Fruit fly (Drosophila melanogaster): Measurements from ENCODE around the gene to.

to gene

DNA sequence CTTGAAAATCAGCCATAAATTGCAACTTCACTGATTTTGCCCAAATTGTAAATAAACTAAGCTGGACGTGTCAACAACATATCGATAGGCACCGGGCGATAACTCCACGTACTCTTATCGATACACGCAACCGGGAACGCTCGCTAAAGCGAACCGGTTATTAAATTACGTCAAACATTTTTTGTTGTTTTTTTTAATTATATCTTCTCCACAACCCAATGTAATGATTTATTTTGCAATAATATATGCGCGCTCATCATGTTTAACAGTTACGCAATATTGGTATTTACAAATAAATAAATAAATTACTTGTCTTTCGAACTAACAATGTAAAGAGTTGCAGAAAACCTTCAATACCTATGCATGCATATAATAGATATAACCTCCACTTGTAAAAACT lies 24.9 kb upstream of the to start, which contains the start of gene Saysd1 (continued):
- TF ChIP-seq Hr3 (GFP tag; optimal IDR thresholded peaks at IDR 0.05) = no peak
- no peak for TF ChIP-seq HmgD (GFP tag; optimal IDR thresholded peaks at IDR 0.05)
- TF ChIP-seq ara (GFP tag; IDR thresholded peaks at IDR 0.05) = 0 out of 2 replicates have a peak, but pooled peaks have one; percentile 29
- 0 out of 3 replicates have a peak, but pooled peaks have one; percentile 34 for TF ChIP-seq CG11695 (GFP tag; IDR thresholded peaks at IDR 0.05)
- peak; percentile 47; the same call in 1 of the 2 replicates for TF ChIP-seq NFAT (GFP tag; IDR thresholded peaks at IDR 0.05)
- no peak for TF ChIP-seq Chrac-16 (GFP tag; optimal IDR thresholded peaks at IDR 0.05)
- peak; percentile 83 for TF ChIP-seq unc-4 (GFP tag; IDR thresholded peaks at IDR 0.05; ENCODE audit: partially characterized antibody)
- TF ChIP-seq Pdp1 (GFP tag; optimal IDR thresholded peaks at IDR 0.05) = peak in 1 of 2 experiments; percentile 88
- TF ChIP-seq Med (GFP tag) = peak; percentile 84
- peak; percentile 15 for TF ChIP-seq repo (GFP tag; optimal IDR thresholded peaks at IDR 0.05)
- TF ChIP-seq sisA (GFP tag; IDR thresholded peaks at IDR 0.05) = no peak
- peak; percentile 66 for TF ChIP-seq Ptx1 (GFP tag; IDR thresholded peaks at IDR 0.05)
- TF ChIP-seq CG33557 (GFP tag; optimal IDR thresholded peaks at IDR 0.05) = peak; percentile 11
- TF ChIP-seq CG10147 (GFP tag; optimal IDR thresholded peaks at IDR 0.05) = peak; percentile 13
- peak; percentile 43 for TF ChIP-seq pzg (GFP tag; optimal IDR thresholded peaks at IDR 0.05)
- TF ChIP-seq CG16815 (GFP tag; optimal IDR thresholded peaks at IDR 0.05) = no peak
- TF ChIP-seq CG1603 (tag; optimal IDR thresholded peaks at IDR 0.05) = peak; percentile 37
- TF ChIP-seq al (GFP tag; IDR thresholded peaks at IDR 0.05) = no peak
- peak; percentile 37 for TF ChIP-seq CG9727 (GFP tag; optimal IDR thresholded peaks at IDR 0.05)
- TF ChIP-seq CG1233 (GFP tag; optimal IDR thresholded peaks at IDR 0.05) = peak; percentile 13
- peak; percentile 91 for TF ChIP-seq CG34224 (GFP tag; IDR thresholded peaks at IDR 0.05; ENCODE audit: partially characterized antibody)
- TF ChIP-seq Dref (GFP tag; IDR thresholded peaks at IDR 0.05) = peak; percentile 92
- peak; percentile 48; the same call in 1 of the 2 replicates for TF ChIP-seq Ada2b (GFP tag; IDR thresholded peaks at IDR 0.05)
- peak; percentile 62 for TF ChIP-seq wek (GFP tag; optimal IDR thresholded peaks at IDR 0.05)
- TF ChIP-seq CG14860 (GFP tag; IDR thresholded peaks at IDR 0.05; ENCODE audit: partially characterized antibody) = peak; percentile 80
- TF ChIP-seq MBD-R2 (GFP tag; IDR thresholded peaks at IDR 0.05) = peak; percentile 85
- 0 out of 3 replicates have a peak, but pooled peaks have one; percentile 17 for TF ChIP-seq ci (GFP tag; IDR thresholded peaks at IDR 0.05)
- peak; percentile 17 for TF ChIP-seq trem (tag; optimal IDR thresholded peaks at IDR 0.05)
- TF ChIP-seq stwl (tag; optimal IDR thresholded peaks at IDR 0.05) = peak; percentile 83
- TF ChIP-seq CG7987 (GFP tag; optimal IDR thresholded peaks at IDR 0.05) = peak; percentile 11
- peak; percentile 12 for TF ChIP-seq nerfin-1 (tag; optimal IDR thresholded peaks at IDR 0.05)
- peak; percentile 44 for TF ChIP-seq CG7839 (tag; optimal IDR thresholded peaks at IDR 0.05)
- peak; percentile 78 for TF ChIP-seq hbn (GFP tag; IDR thresholded peaks at IDR 0.05; ENCODE audit: partially characterized antibody)
- no peak for TF ChIP-seq CG8359 (GFP tag; optimal IDR thresholded peaks at IDR 0.05; ENCODE audit: borderline replicate concordance)
- TF ChIP-seq mam (GFP tag; optimal IDR thresholded peaks at IDR 0.05) = peak; percentile 48
- no peak for TF ChIP-seq Mad (GFP tag; optimal IDR thresholded peaks at IDR 0.05)
- peak; percentile 70 for TF ChIP-seq CG2129 (GFP tag; IDR thresholded peaks at IDR 0.05; ENCODE audit: partially characterized antibody)
- no peak for TF ChIP-seq insv (GFP tag; optimal IDR thresholded peaks at IDR 0.05)
- peak; percentile 21; the same call in 2 of the 3 replicates for TF ChIP-seq tgo (GFP tag; IDR thresholded peaks at IDR 0.05)
- TF ChIP-seq CG18476 (GFP tag; optimal IDR thresholded peaks at IDR 0.05) = peak; percentile 11
- no peak for TF ChIP-seq pan (optimal IDR thresholded peaks at IDR 0.05)
- peak in 1 of 2 experiments; percentile 53 for TF ChIP-seq pan (GFP tag; optimal IDR thresholded peaks at IDR 0.05 in 1 of 2, IDR thresholded peaks at IDR 0.05 in 1 of 2)
- no peak for TF ChIP-seq esg (GFP tag; conservative IDR thresholded peaks at IDR 0.05)
- peak; percentile 84 for TF ChIP-seq zen2 (GFP tag; IDR thresholded peaks at IDR 0.05; ENCODE audit: partially characterized antibody)
- no peak for TF ChIP-seq CG2889 (GFP tag; IDR thresholded peaks at IDR 0.05)
- TF ChIP-seq Ets97D (GFP tag; optimal IDR thresholded peaks at IDR 0.05) = peak; percentile 26
- peak; percentile 31 for TF ChIP-seq HmgZ (tag; optimal IDR thresholded peaks at IDR 0.05)
- no peak; the same call in 1 of the 2 replicates for TF ChIP-seq Xrp1 (GFP tag; IDR thresholded peaks at IDR 0.05)
- no peak for TF ChIP-seq crol (GFP tag; IDR thresholded peaks at IDR 0.05)
- no peak for TF ChIP-seq Hr78 (GFP tag; optimal IDR thresholded peaks at IDR 0.05)

Measured in whole organism, embryonic.